Fruit fly (Drosophila melanogaster) whole organism, prepupa: ENCODE measurements around the gene CG13359.
A peak's percentile ranks its signal among the peaks of the same experiment; 100 is the strongest.

Experiments used
- CG10631 ChIP-seq: fragments of 200-800 bp; sonication (Bioruptor generic); optimal IDR thresholded peaks from 2 replicates; lab custom pipeline; 2016; ENCODE audit warnings: missing biosample characterization, missing genetic modification characterization
- CG10669 ChIP-seq: fragments of 200-800 bp; sonication (Bioruptor generic); optimal IDR thresholded peaks from 3 replicates; lab custom pipeline; 2018; ENCODE audit warnings: missing biosample characterization, mild to moderate bottlenecking, missing genetic modification characterization, moderate library complexity
- CG11762 ChIP-seq: fragments of 200-800 bp; sonication (Bioruptor generic); optimal IDR thresholded peaks from 3 replicates; lab custom pipeline; 2016; ENCODE audit warnings: missing biosample characterization, missing genetic modification characterization; ENCODE audit not compliant: insufficient read depth
- CG11902 ChIP-seq: fragments of 200-800 bp; sonication (Bioruptor generic); optimal IDR thresholded peaks from 3 replicates; lab custom pipeline; 2016; ENCODE audit warnings: missing biosample characterization, missing genetic modification characterization
- CG1621 ChIP-seq: fragments of 200-800 bp; sonication (Bioruptor generic); optimal IDR thresholded peaks from 3 replicates; lab custom pipeline; 2018; ENCODE audit warnings: missing biosample characterization, mild to moderate bottlenecking, missing genetic modification characterization
- CG16779 ChIP-seq: fragments of 200-800 bp; sonication (Bioruptor generic); optimal IDR thresholded peaks from 3 replicates; lab custom pipeline; 2017; ENCODE audit warnings: missing biosample characterization, mild to moderate bottlenecking, missing genetic modification characterization
- CG31627 ChIP-seq: fragments of 200-800 bp; sonication (Bioruptor generic); optimal IDR thresholded peaks from 3 replicates; lab custom pipeline; 2016; ENCODE audit warnings: missing biosample characterization, missing genetic modification characterization
- CG3919 ChIP-seq: fragments of 200-800 bp; sonication (Bioruptor generic); optimal IDR thresholded peaks from 3 replicates; lab custom pipeline; 2016; ENCODE audit warnings: missing biosample characterization, missing genetic modification characterization
- CG4318 ChIP-seq: fragments of 200-800 bp; sonication (Bioruptor generic); optimal IDR thresholded peaks from 3 replicates; lab custom pipeline; 2017; ENCODE audit warnings: missing biosample characterization, mild to moderate bottlenecking, missing genetic modification characterization
- CG6163 ChIP-seq: fragments of 200-800 bp; sonication (Bioruptor generic); IDR thresholded peaks from 3 replicates; pipeline ENCODE4 v1.3.6; 2022; ENCODE audit warnings: missing biosample characterization, missing genetic modification characterization
- CG6792 ChIP-seq: fragments of 200-800 bp; sonication (Bioruptor generic); optimal IDR thresholded peaks from 3 replicates; lab custom pipeline; 2016; ENCODE audit warnings: missing biosample characterization, missing genetic modification characterization
- CG6808 ChIP-seq: fragments of 200-800 bp; sonication (Bioruptor generic); optimal IDR thresholded peaks from 3 replicates; lab custom pipeline; 2017; ENCODE audit warnings: missing biosample characterization, missing genetic modification characterization, mild to moderate bottlenecking, moderate library complexity, missing genetic modification reagents
- CG6854 ChIP-seq: fragments of 200-800 bp; sonication (Bioruptor generic); optimal IDR thresholded peaks from 2 replicates; lab custom pipeline; 2017; ENCODE audit warnings: missing biosample characterization, mild to moderate bottlenecking, missing genetic modification characterization
- CG8119 ChIP-seq: fragments of 200-800 bp; sonication (Bioruptor generic); IDR thresholded peaks from 3 replicates; pipeline ENCODE4 v1.3.6; 2022; ENCODE audit warnings: missing biosample characterization, missing genetic modification characterization
- CG8319 ChIP-seq: fragments of 200-800 bp; sonication (Bioruptor generic); optimal IDR thresholded peaks from 3 replicates; lab custom pipeline; 2016; ENCODE audit warnings: missing biosample characterization, missing genetic modification characterization
- CG8632 ChIP-seq: fragments of 200-800 bp; sonication (Bioruptor generic); optimal IDR thresholded peaks from 3 replicates; lab custom pipeline; 2016; ENCODE audit warnings: missing biosample characterization, missing genetic modification characterization
- Eip75B ChIP-seq: fragments of 200-800 bp; sonication (Bioruptor generic); optimal IDR thresholded peaks from 3 replicates; lab custom pipeline; 2016; ENCODE audit warnings: missing biosample characterization, missing genetic modification characterization
- Eip78C ChIP-seq: fragments of 200-800 bp; sonication (Bioruptor generic); peaks from one replicate; lab custom pipeline; 2016; ENCODE audit warnings: missing biosample characterization, missing genetic modification characterization
- Eip93F ChIP-seq: fragments of 200-800 bp; sonication (Bioruptor generic); optimal IDR thresholded peaks from 2 replicates; lab custom pipeline; 2016; ENCODE audit warnings: missing biosample characterization, mild to moderate bottlenecking, missing genetic modification characterization
- Ets96B ChIP-seq: fragments of 200-800 bp; optimal IDR thresholded peaks from 2 replicates; lab custom pipeline; 2019; ENCODE audit warnings: missing biosample characterization, mild to moderate bottlenecking, missing genetic modification characterization, moderate library complexity
- Gug ChIP-seq: fragments of 200-800 bp; sonication (Bioruptor generic); IDR thresholded peaks from 2 replicates; pipeline ENCODE4 v1.3.6; 2022; ENCODE audit warnings: missing biosample characterization, missing genetic modification characterization
- Hr38 ChIP-seq: sonication (Bioruptor generic); optimal IDR thresholded peaks from 2 replicates; lab custom pipeline; 2016; ENCODE audit warnings: missing biosample characterization, missing genetic modification characterization
- Hr39 ChIP-seq: fragments of 200-800 bp; sonication (Bioruptor generic); optimal IDR thresholded peaks from 2 replicates; lab custom pipeline; 2016; ENCODE audit warnings: missing biosample characterization, missing genetic modification characterization
- Lpt ChIP-seq: fragments of 200-800 bp; sonication (Bioruptor generic); optimal IDR thresholded peaks from 3 replicates; lab custom pipeline; 2016; ENCODE audit warnings: missing biosample characterization, missing genetic modification characterization
- Met ChIP-seq: fragments of 200-800 bp; sonication (Bioruptor generic); optimal IDR thresholded peaks from 3 replicates; lab custom pipeline; 2016; ENCODE audit warnings: missing biosample characterization, missing genetic modification characterization
- achi ChIP-seq: fragments of 200-800 bp; sonication (Bioruptor generic); optimal IDR thresholded peaks from 3 replicates; lab custom pipeline; 2016; ENCODE audit warnings: missing biosample characterization, missing genetic modification characterization
- acj6 ChIP-seq: fragments of 200-800 bp; sonication (Bioruptor generic); optimal IDR thresholded peaks from 3 replicates; lab custom pipeline; 2016; ENCODE audit warnings: missing biosample characterization, missing genetic modification characterization
- dac ChIP-seq: fragments of 200-800 bp; sonication (Bioruptor generic); optimal IDR thresholded peaks from 2 replicates; lab custom pipeline; 2017; ENCODE audit warnings: missing biosample characterization, mild to moderate bottlenecking, missing genetic modification characterization
- eg ChIP-seq: fragments of 200-800 bp; sonication (Bioruptor generic); IDR thresholded peaks from 3 replicates; pipeline ENCODE4 v1.3.6; 2022; ENCODE audit warnings: missing biosample characterization, missing genetic modification characterization
- esn ChIP-seq: fragments of 200-800 bp; sonication (Bioruptor generic); optimal IDR thresholded peaks from 2 replicates; lab custom pipeline; 2016; ENCODE audit warnings: missing biosample characterization, mild to moderate bottlenecking, missing genetic modification characterization, moderate library complexity
- fd59A ChIP-seq: fragments of 200-800 bp; sonication (Bioruptor generic); optimal IDR thresholded peaks from 2 replicates; lab custom pipeline; 2017; ENCODE audit warnings: missing biosample characterization, mild to moderate bottlenecking, missing genetic modification characterization, missing genetic modification reagents
- fkh ChIP-seq: fragments of 200-800 bp; sonication (Bioruptor generic); optimal IDR thresholded peaks from 3 replicates; lab custom pipeline; 2017; ENCODE audit warnings: missing biosample characterization, mild to moderate bottlenecking, missing genetic modification characterization, moderate library complexity
- lz ChIP-seq: fragments of 200-800 bp; sonication (Bioruptor generic); optimal IDR thresholded peaks from 3 replicates; lab custom pipeline; 2016; ENCODE audit warnings: missing biosample characterization, missing genetic modification characterization
- pdm3 ChIP-seq: fragments of 200-800 bp; sonication (Bioruptor generic); optimal IDR thresholded peaks from 3 replicates; lab custom pipeline; 2016; ENCODE audit warnings: missing biosample characterization, missing genetic modification characterization
- spab ChIP-seq: fragments of 200-800 bp; sonication (Bioruptor generic); optimal IDR thresholded peaks from 2 replicates; lab custom pipeline; 2017; ENCODE audit warnings: missing biosample characterization, mild to moderate bottlenecking, missing genetic modification characterization, missing genetic modification reagents
- ss ChIP-seq, 2 experiments: fragments of 200-800 bp; sonication (Bioruptor generic); optimal IDR thresholded peaks; 2 replicates in 1 of 2; 3 replicates in 1 of 2; lab custom pipeline; 2017 to 2018; ENCODE audit warnings: mild to moderate bottlenecking in 2 of 2, missing biosample characterization in 2 of 2, missing genetic modification characterization in 2 of 2, moderate library complexity in 1 of 2
- svp ChIP-seq: fragments of 200-800 bp; sonication (Bioruptor generic); peaks from one replicate; lab custom pipeline; 2016; ENCODE audit warnings: missing biosample characterization, missing genetic modification characterization
- topi ChIP-seq: fragments of 200-800 bp; sonication (Bioruptor generic); optimal IDR thresholded peaks from 3 replicates; lab custom pipeline; 2016; ENCODE audit warnings: missing biosample characterization, missing genetic modification characterization

Gene CG13359

DNA sequence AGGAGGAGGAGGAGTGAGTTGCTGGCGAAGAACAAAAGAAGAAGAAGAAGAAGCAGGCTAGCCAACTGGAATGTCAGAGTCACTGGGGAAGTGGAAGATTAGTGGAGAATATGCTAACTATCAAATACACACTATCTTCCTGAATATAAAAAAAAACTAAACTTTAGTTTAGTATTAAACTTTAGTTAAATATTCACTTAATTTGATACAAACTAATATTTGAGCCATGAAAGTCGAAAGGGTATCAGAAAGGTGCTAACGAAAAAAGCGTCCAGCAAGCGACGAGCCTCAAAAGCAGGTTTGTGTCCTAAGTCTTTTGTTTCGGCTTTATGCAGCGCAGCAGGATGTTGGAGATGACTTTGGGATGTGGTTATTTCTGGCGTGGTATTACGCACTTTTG, 28.1 kb downstream of the CG13359 start (continued):
- peak; percentile 94 for TF ChIP-seq Eip78C (GFP tag; lab: Kevin White, UChicago)
- TF ChIP-seq CG16779 (tag; lab: Kevin White, UChicago) = peak; percentile 14
- TF ChIP-seq CG11902 (GFP tag; lab: Kevin White, UChicago) = peak; percentile 44
- no peak for TF ChIP-seq CG4318 (GFP tag; lab: Kevin White, UChicago)
- peak; percentile 76 to 77 for TF ChIP-seq ss (GFP tag; optimal IDR thresholded peaks at IDR 0.05; lab: Kevin White, UChicago)
- peak; percentile 81 for TF ChIP-seq topi
- peak; percentile 50 for TF ChIP-seq Eip93F
- TF ChIP-seq Ets96B (tag; lab: Kevin White, UChicago) = peak; percentile 78
- TF ChIP-seq Met (GFP tag; lab: Kevin White, UChicago) = peak; percentile 81
- no peak for TF ChIP-seq CG8319
- TF ChIP-seq dac (GFP tag; lab: Kevin White, UChicago) = no peak
- TF ChIP-seq CG6792 = peak; percentile 79
- TF ChIP-seq achi (GFP tag; lab: Kevin White, UChicago) = peak; percentile 72
- peak; percentile 47 for TF ChIP-seq Gug (GFP tag; lab: Robert Waterston, UW)
- TF ChIP-seq CG11762 (GFP tag; lab: Kevin White, UChicago) = no peak
- peak; percentile 56; the same call in 2 of the 3 replicates for TF ChIP-seq eg
- TF ChIP-seq pdm3 (GFP tag; lab: Kevin White, UChicago) = peak; percentile 73
- peak; percentile 65 for TF ChIP-seq fd59A
- TF ChIP-seq fkh = no peak
- TF ChIP-seq spab = peak; percentile 70
- TF ChIP-seq CG3919 (GFP tag; lab: Kevin White, UChicago) = peak; percentile 76
- TF ChIP-seq CG6808 (GFP tag; lab: Kevin White, UChicago) = peak; percentile 76
- TF ChIP-seq CG6854 (GFP tag; lab: Kevin White, UChicago) = peak; percentile 26
- TF ChIP-seq lz (GFP tag; lab: Kevin White, UChicago) = peak; percentile 79
- TF ChIP-seq esn = peak; percentile 84

DNA sequence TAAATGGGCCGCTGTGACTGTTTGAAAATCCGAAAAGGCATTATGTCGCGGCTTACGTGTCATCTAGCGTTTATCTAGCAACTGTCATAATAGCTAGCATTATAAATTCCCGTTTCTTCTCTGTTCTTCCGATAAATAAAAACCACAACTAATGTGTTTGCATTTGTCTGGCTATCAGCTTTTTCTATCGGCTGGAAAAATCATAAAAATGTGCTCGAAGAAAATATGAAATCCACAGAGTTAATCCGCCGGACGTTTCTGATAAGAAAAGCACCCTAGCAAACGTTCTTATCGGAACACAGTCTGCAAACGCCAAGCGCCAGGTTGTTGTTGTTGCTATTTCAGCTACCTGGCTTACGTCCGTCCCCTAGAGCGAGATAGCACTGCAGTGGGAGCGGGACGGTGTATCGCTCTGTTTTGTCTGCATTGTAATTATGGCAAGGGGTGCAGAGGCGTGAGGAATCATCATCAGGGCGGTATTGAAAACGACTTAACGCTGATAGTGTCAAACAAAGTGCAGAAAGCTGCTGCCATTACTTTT, 29.0 kb downstream of the CG13359 start:
- TF ChIP-seq CG8632 = no peak
- TF ChIP-seq fkh = peak; percentile 88

DNA sequence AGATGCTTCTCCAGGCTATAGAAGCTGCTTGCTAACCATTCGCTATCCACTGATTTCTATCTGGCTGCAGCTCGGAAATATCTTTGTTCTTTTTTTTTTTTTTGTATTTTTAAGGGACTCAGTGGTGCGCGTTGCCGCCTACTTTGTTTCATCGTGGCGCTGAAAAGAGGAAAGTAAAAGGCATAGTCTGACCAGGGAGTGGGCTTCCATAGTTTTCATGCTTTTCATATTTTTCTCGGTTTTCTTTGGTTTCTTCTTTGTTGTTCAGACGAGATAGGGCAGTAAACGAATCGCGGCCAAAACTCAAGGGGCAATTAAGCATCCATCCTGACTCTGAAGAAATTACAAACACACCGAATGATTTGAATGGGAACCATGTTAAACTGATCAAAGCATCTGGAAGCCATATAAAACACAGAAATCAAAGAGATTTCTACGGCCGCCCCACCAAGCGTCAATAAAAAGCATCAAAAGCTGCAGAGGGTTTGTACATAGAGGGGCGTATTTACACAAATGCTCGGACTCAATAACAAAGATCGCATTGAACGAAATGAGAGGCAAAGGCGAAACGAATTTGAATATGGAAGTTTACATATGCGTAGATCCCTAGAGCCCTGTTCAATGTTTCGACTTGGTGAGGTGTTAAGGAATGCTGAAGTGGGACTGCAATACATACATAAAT, 30.8 kb downstream of the CG13359 start:
- TF ChIP-seq fkh (peak; percentile 52), Lpt (GFP tag; lab: Kevin White, UChicago) (no peak), eg (no peak)

DNA sequence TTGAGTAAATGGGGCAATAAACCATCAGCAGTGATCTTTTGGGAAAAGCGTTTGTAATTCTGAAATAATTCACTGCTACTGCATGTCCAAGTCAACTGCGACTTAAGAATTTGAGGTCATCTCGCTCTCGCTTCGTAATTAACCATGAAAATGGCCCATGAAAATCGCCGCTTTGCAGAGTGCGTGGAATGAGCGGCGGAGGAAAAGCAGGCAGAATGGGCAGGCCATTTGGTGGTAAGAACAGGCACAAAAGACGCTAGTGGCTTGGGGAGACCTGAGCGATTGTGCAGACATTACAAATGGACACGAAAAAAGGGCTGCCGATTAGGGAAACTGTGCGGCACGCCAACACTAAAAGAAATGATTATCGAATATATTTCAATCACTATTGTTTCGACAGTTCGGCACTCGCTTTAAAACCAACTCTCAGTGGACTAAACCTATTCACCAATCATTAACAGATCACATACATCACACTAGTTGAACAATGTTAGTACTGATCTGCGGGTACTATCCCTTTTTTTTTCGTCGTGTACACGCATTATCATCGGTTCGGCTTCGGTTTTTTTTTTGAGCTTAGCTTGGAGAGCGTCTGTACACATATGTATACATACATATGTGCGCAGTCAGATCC, 31.7 kb downstream of the CG13359 start:
- TF ChIP-seq svp (GFP tag; lab: Kevin White, UChicago) (peak; percentile 19), CG10631 (GFP tag; lab: Kevin White, UChicago) (peak; percentile 10), Hr39 (GFP tag; lab: Kevin White, UChicago) (peak; percentile 13), CG6163 (GFP tag; lab: Robert Waterston, UW) (0 out of 3 replicates have a peak, but pooled peaks have one; percentile 31), CG10669 (peak; percentile 7), Hr38 (GFP tag; lab: Kevin White, UChicago) (no peak), esn (peak; percentile 18), Met (GFP tag; lab: Kevin White, UChicago) (peak; percentile 13), CG1621 (tag; lab: Kevin White, UChicago) (peak; percentile 8), Eip75B (GFP tag; lab: Kevin White, UChicago) (peak; percentile 0), CG8119 (GFP tag; lab: Robert Waterston, UW) (no peak), CG3919 (GFP tag; lab: Kevin White, UChicago) (peak; percentile 19), Eip78C (GFP tag; lab: Kevin White, UChicago) (peak; percentile 53), acj6 (GFP tag; lab: Kevin White, UChicago) (peak; percentile 2), CG6808 (GFP tag; lab: Kevin White, UChicago) (no peak), CG6854 (GFP tag; lab: Kevin White, UChicago) (no peak), CG6792 (peak; percentile 3), CG31627 (peak; percentile 4), Ets96B (tag; lab: Kevin White, UChicago) (peak; percentile 3)
